Fruit fly (Drosophila melanogaster) S2 (cell line): Measurements from ENCODE around the gene CG34269.

ENCODE experiments used
- CG8478 ChIP-seq: fragments of >200 bp; optimal IDR thresholded peaks from 2 replicates; lab custom pipeline; 2018
- CTCF ChIP-seq, 2 experiments: fragments of >200 bp; optimal IDR thresholded peaks; 2 replicates each; lab custom pipeline; 2018

The CG34269 gene

dm6 chr3L:513656-514055, 14.5 kb upstream of the CG34269 start:
- TF ChIP-seq CTCF (optimal IDR thresholded peaks at IDR 0.05; lab: Kevin White, UChicago) (no peak), CG8478 (lab: Kevin White, UChicago) (no peak)

- no peak for TF ChIP-seq CTCF (optimal IDR thresholded peaks at IDR 0.05; lab: Kevin White, UChicago)
- TF ChIP-seq CG8478 (lab: Kevin White, UChicago), result no peak
These were observed 12.5 kb upstream of the CG34269 start for dm6 chr3L:515614-516013.

dm6 chr3L:516544-516943, 11.6 kb upstream of the CG34269 start:
- no peak for TF ChIP-seq CG8478 (lab: Kevin White, UChicago)
- TF ChIP-seq CTCF (optimal IDR thresholded peaks at IDR 0.05; lab: Kevin White, UChicago), result no peak

dm6 chr3L:516948-517599, 11.1 kb upstream of the CG34269 start:
- TF ChIP-seq CG8478 (lab: Kevin White, UChicago) (no peak), CTCF (optimal IDR thresholded peaks at IDR 0.05; lab: Kevin White, UChicago) (no peak)

- no peak for TF ChIP-seq CG8478 (lab: Kevin White, UChicago)
- TF ChIP-seq CTCF (optimal IDR thresholded peaks at IDR 0.05; lab: Kevin White, UChicago), result peak; percentile 75
These were observed 7.5 kb upstream of the CG34269 start for dm6 chr3L:520465-521216.

- TF ChIP-seq CTCF (optimal IDR thresholded peaks at IDR 0.05; lab: Kevin White, UChicago) (no peak), CG8478 (lab: Kevin White, UChicago) (no peak)
These were observed 3.9 kb upstream of the CG34269 start for dm6 chr3L:524246-524645.

dm6 chr3L:530813-531212, 2.7 kb downstream of the CG34269 start:
- no peak for TF ChIP-seq CG8478 (lab: Kevin White, UChicago)
- no peak for TF ChIP-seq CTCF (optimal IDR thresholded peaks at IDR 0.05; lab: Kevin White, UChicago)

- no peak for TF ChIP-seq CG8478 (lab: Kevin White, UChicago)
- no peak for TF ChIP-seq CTCF (optimal IDR thresholded peaks at IDR 0.05; lab: Kevin White, UChicago)
These were observed 3.2 kb downstream of the CG34269 start for dm6 chr3L:531280-531853.

- TF ChIP-seq CG8478 (lab: Kevin White, UChicago) (no peak), CTCF (optimal IDR thresholded peaks at IDR 0.05; lab: Kevin White, UChicago) (no peak)
These were observed 5.7 kb downstream of the CG34269 start for dm6 chr3L:533807-534206.

dm6 chr3L:536104-536503, 8.0 kb downstream of the CG34269 start:
- TF ChIP-seq CG8478 (lab: Kevin White, UChicago) (no peak), CTCF (optimal IDR thresholded peaks at IDR 0.05; lab: Kevin White, UChicago) (no peak)

dm6 chr3L:539383-540088, 11.4 kb downstream of the CG34269 start:
- TF ChIP-seq CTCF (optimal IDR thresholded peaks at IDR 0.05; lab: Kevin White, UChicago) (no peak), CG8478 (lab: Kevin White, UChicago) (no peak)

dm6 chr3L:540089-540407, 11.9 kb downstream of the CG34269 start:
- TF ChIP-seq CTCF (optimal IDR thresholded peaks at IDR 0.05; lab: Kevin White, UChicago) (no peak), CG8478 (lab: Kevin White, UChicago) (no peak)

dm6 chr3L:540432-540973, 12.4 kb downstream of the CG34269 start, which contains the start of the genes klar and BORCS6:
Gene klar, minus strand, starts transcription at chr3L:540614.
Gene BORCS6, plus strand, starts transcription at chr3L:540851.
- TF ChIP-seq CTCF (optimal IDR thresholded peaks at IDR 0.05; lab: Kevin White, UChicago) (peak; percentile 20 to 55), CG8478 (lab: Kevin White, UChicago) (no peak)

- TF ChIP-seq CTCF (optimal IDR thresholded peaks at IDR 0.05; lab: Kevin White, UChicago) (peak in 1 of 2 experiments; percentile 5), CG8478 (lab: Kevin White, UChicago) (no peak)
These were observed 14.9 kb downstream of the CG34269 start, which contains the start of the genes Cypl and Hipk for dm6 chr3L:542863-543635. Gene Cypl, minus strand, starts transcription at chr3L:542931. Gene Hipk, plus strand, starts transcription at chr3L:543060.
